Fruit fly (Drosophila melanogaster): ENCODE measurements around the gene CG5783.

CG5783 gene

DNA sequence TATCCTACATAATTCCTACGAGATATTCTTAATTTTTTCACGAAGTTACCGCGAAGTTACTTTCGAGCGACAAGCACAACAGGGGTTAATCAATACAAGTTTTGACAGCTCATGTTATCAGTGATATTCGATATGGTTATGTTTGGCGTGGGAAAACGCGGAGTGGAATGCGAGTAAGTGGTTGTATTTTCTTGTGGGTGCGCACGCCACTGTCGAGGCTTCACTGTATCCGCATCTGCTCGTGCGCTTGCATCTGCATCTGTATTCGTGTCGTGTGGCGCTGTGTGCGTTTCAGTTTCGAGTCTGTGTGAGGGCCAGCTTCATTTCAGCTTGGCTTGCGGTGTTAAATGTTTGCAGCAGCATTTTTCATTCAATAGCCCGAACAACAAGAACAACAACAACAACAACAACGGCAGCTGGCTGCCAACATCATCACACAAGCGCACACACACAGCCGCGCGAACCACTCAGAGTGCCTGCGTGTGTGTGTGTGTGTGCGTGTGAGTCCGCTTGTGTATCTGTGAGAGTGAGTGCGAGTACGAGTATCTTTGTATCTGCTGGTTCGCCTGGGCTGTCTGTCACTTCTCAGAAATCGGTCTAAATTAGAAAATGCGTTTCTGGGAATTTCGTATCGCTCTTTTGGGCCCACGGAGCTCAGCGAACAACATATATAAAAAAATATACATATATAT, 4.6 kb upstream of the CG5783 start (continued):
- TF ChIP-seq croc (GFP tag; conservative IDR thresholded peaks at IDR 0.05) (peak; percentile 19; the same call in 1 of the 3 replicates), tx (GFP tag; optimal IDR thresholded peaks at IDR 0.05) (peak; percentile 56), Lhr (GFP tag; optimal IDR thresholded peaks at IDR 0.05) (no peak), Dref (GFP tag; IDR thresholded peaks at IDR 0.05) (0 out of 2 replicates have a peak, but pooled peaks have one; percentile 31), luna (GFP tag; optimal IDR thresholded peaks at IDR 0.05) (no peak), ERR (GFP tag; optimal IDR thresholded peaks at IDR 0.05) (no peak), CG14965 (GFP tag; optimal IDR thresholded peaks at IDR 0.05; ENCODE audit: borderline replicate concordance) (no peak), CG10321 (GFP tag; IDR thresholded peaks at IDR 0.05) (no peak), inv (GFP tag; IDR thresholded peaks at IDR 0.05; ENCODE audit: partially characterized antibody) (no peak; the same call in 1 of the 2 replicates), cato (GFP tag; optimal IDR thresholded peaks at IDR 0.05; ENCODE audit: borderline replicate concordance) (no peak), CG7963 (GFP tag; IDR thresholded peaks at IDR 0.05; ENCODE audit: partially characterized antibody) (0 out of 3 replicates have a peak, but pooled peaks have one; percentile 16), hbn (GFP tag; IDR thresholded peaks at IDR 0.05; ENCODE audit: partially characterized antibody) (no peak), Med (GFP tag) (peak; percentile 94), CG10959 (GFP tag; IDR thresholded peaks at IDR 0.05) (peak; percentile 50; the same call in 1 of the 2 replicates), CG11504 (tag; optimal IDR thresholded peaks at IDR 0.05) (no peak), Bdp1 (GFP tag; optimal IDR thresholded peaks at IDR 0.05) (peak; percentile 7), sqz (GFP tag; optimal IDR thresholded peaks at IDR 0.05) (no peak), Max (GFP tag; optimal IDR thresholded peaks at IDR 0.05) (no peak), CG12104 (GFP tag; optimal IDR thresholded peaks at IDR 0.05) (no peak), fu2 (GFP tag; optimal IDR thresholded peaks at IDR 0.05) (peak; percentile 65), Trl (optimal IDR thresholded peaks at IDR 0.05) (peak; percentile 14 to 47), Trl (GFP tag; optimal IDR thresholded peaks at IDR 0.05) (peak; percentile 66), stc (GFP tag; IDR thresholded peaks at IDR 0.05) (no peak), Hr78 (GFP tag; optimal IDR thresholded peaks at IDR 0.05) (no peak), Atf3 (GFP tag; optimal IDR thresholded peaks at IDR 0.05) (peak; percentile 27), grn (GFP tag; optimal IDR thresholded peaks at IDR 0.05) (no peak), CG1832 (GFP tag; optimal IDR thresholded peaks at IDR 0.05) (no peak), chm (GFP tag; IDR thresholded peaks at IDR 0.05) (peak; percentile 51), aop (GFP tag; IDR thresholded peaks at IDR 0.05) (no peak), btn (GFP tag; optimal IDR thresholded peaks at IDR 0.05) (no peak), CG6813 (GFP tag; optimal IDR thresholded peaks at IDR 0.05) (no peak), gsb (GFP tag; IDR thresholded peaks at IDR 0.05) (peak; percentile 58; the same call in 1 of the 2 replicates), Hmr (GFP tag; optimal IDR thresholded peaks at IDR 0.05) (no peak), Xbp1 (GFP tag; optimal IDR thresholded peaks at IDR 0.05) (peak; percentile 46), mld (GFP tag; IDR thresholded peaks at IDR 0.05; ENCODE audit: partially characterized antibody) (no peak), scrt (GFP tag; optimal IDR thresholded peaks at IDR 0.05) (peak; percentile 1), Doc3 (GFP tag; IDR thresholded peaks at IDR 0.05; ENCODE audit: partially characterized antibody) (no peak), Ravus (GFP tag; IDR thresholded peaks at IDR 0.05) (no peak; the same call in 1 of the 2 replicates), CG13287 (GFP tag; IDR thresholded peaks at IDR 0.05; ENCODE audit: partially characterized antibody) (peak; percentile 50; the same call in 1 of the 2 replicates), fd96Cb (tag; optimal IDR thresholded peaks at IDR 0.05) (no peak), CG4404 (GFP tag; IDR thresholded peaks at IDR 0.05) (peak; percentile 62), lbe (GFP tag; optimal IDR thresholded peaks at IDR 0.05) (peak; percentile 9), Kr (GFP tag; optimal IDR thresholded peaks at IDR 0.05) (no peak), pan (optimal IDR thresholded peaks at IDR 0.05) (no peak), pan (GFP tag; optimal IDR thresholded peaks at IDR 0.05 in 1 of 2, IDR thresholded peaks at IDR 0.05 in 1 of 2) (peak in 1 of 2 experiments; percentile 64), p53 (GFP tag; optimal IDR thresholded peaks at IDR 0.05) (no peak), Rx (GFP tag; IDR thresholded peaks at IDR 0.05) (peak; percentile 62; the same call in 1 of the 2 replicates), Dek (tag; optimal IDR thresholded peaks at IDR 0.05) (no peak), CG10366 (GFP tag; IDR thresholded peaks at IDR 0.05) (peak; percentile 72)

Data from whole organism, embryonic.